Worm (Caenorhabditis elegans) whole organism, young adult: ENCODE measurements around the gene T03G11.9.

Experiments
- B0035.1 ChIP-seq: sonication (generic microtip); optimal IDR thresholded peaks from 2 replicates; lab custom pipeline; 2016; ENCODE audit warnings: missing genetic modification characterization, mild to moderate bottlenecking, missing compliant biosample characterization, missing genotype, missing genetic modification reagents
- F10E7.11 ChIP-seq: sonication (generic microtip); optimal IDR thresholded peaks from 2 replicates; lab custom pipeline; 2017; ENCODE audit warnings: mild to moderate bottlenecking, missing genetic modification characterization, moderate library complexity, missing compliant biosample characterization
- F39B2.1 ChIP-seq: fragments of 200-800 bp; sonication (Bioruptor generic); IDR thresholded peaks from 2 replicates; pipeline ENCODE4 v1.3.6; 2022; ENCODE audit warnings: missing genetic modification reagents, missing genetic modification characterization, missing compliant biosample characterization
- F57A8.1 ChIP-seq: fragments of 200-800 bp; sonication (Bioruptor generic); optimal IDR thresholded peaks from 2 replicates; lab custom pipeline; 2018; ENCODE audit warnings: mild to moderate bottlenecking, missing genetic modification characterization, moderate library complexity, missing compliant biosample characterization
- T07F8.4 ChIP-seq: sonication (generic microtip); optimal IDR thresholded peaks from 2 replicates; lab custom pipeline; 2016; ENCODE audit warnings: mild to moderate bottlenecking, missing genetic modification characterization, moderate library complexity, missing compliant biosample characterization
- Y53F4B.3 ChIP-seq: fragments of 200-800 bp; sonication (Bioruptor generic); IDR thresholded peaks from 2 replicates; pipeline ENCODE4 v1.3.6; 2022; ENCODE audit warnings: missing genetic modification reagents, missing genetic modification characterization, missing compliant biosample characterization
- Y56A3A.18 ChIP-seq: fragments of 200-800 bp; sonication (Bioruptor generic); IDR thresholded peaks from 2 replicates; pipeline ENCODE4 v1.3.6; 2022; ENCODE audit warnings: missing genetic modification reagents, missing genetic modification characterization, missing compliant biosample characterization
- athp-1 ChIP-seq: sonication (generic microtip); optimal IDR thresholded peaks from 2 replicates; lab custom pipeline; 2017; ENCODE audit warnings: mild to moderate bottlenecking, missing genetic modification characterization, missing compliant biosample characterization
- attf-3 ChIP-seq: fragments of 200-800 bp; sonication (Bioruptor generic); conservative IDR thresholded peaks from 2 replicates; pipeline ENCODE4 v1.3.6; 2022; ENCODE audit warnings: missing genetic modification reagents, missing genetic modification characterization, missing compliant biosample characterization
- attf-5 ChIP-seq: fragments of 200-800 bp; sonication (Bioruptor generic); optimal IDR thresholded peaks from 2 replicates; lab custom pipeline; 2018; ENCODE audit warnings: mild to moderate bottlenecking, missing genetic modification characterization, missing compliant biosample characterization
- cebp-2 ChIP-seq: fragments of 200-800 bp; sonication (Bioruptor generic); IDR thresholded peaks from 2 replicates; pipeline ENCODE4 v1.3.6; 2022; ENCODE audit warnings: missing genetic modification characterization, missing compliant biosample characterization
- ceh-27 ChIP-seq: fragments of 200-800 bp; sonication (Bioruptor generic); optimal IDR thresholded peaks from 2 replicates; lab custom pipeline; 2018; ENCODE audit warnings: mild to moderate bottlenecking, missing genetic modification characterization, moderate library complexity, missing compliant biosample characterization
- ceh-40 ChIP-seq: fragments of 200-800 bp; sonication (Bioruptor generic); IDR thresholded peaks from 2 replicates; pipeline ENCODE4 v1.3.6; 2022; ENCODE audit warnings: missing genetic modification characterization, missing compliant biosample characterization
- ceh-91 ChIP-seq: fragments of 200-800 bp; sonication (Bioruptor generic); IDR thresholded peaks from 2 replicates; pipeline ENCODE4 v1.3.6; 2022; ENCODE audit warnings: missing genetic modification reagents, missing genetic modification characterization, missing compliant biosample characterization
- dox-1 ChIP-seq: fragments of 200-800 bp; sonication (Bioruptor generic); IDR thresholded peaks from 2 replicates; pipeline ENCODE4 v1.3.6; 2022; ENCODE audit warnings: missing genetic modification reagents, missing genetic modification characterization, missing compliant biosample characterization
- ets-4 ChIP-seq: fragments of 200-800 bp; sonication (Bioruptor generic); optimal IDR thresholded peaks from 2 replicates; lab custom pipeline; 2018; ENCODE audit warnings: mild to moderate bottlenecking, missing genetic modification characterization, missing compliant biosample characterization
- fkh-3 ChIP-seq: sonication (generic microtip); optimal IDR thresholded peaks from 2 replicates; lab custom pipeline; 2016; ENCODE audit warnings: mild to moderate bottlenecking, missing genetic modification characterization, missing compliant biosample characterization
- hmg-1.2 ChIP-seq: fragments of 200-800 bp; sonication (Bioruptor generic); IDR thresholded peaks from 2 replicates; pipeline ENCODE4 v1.3.6; 2022; ENCODE audit warnings: missing genetic modification reagents, missing genetic modification characterization, missing compliant biosample characterization
- hrde-1 ChIP-seq: sonication (generic microtip); optimal IDR thresholded peaks from 2 replicates; lab custom pipeline; 2016; ENCODE audit warnings: missing genetic modification characterization, mild to moderate bottlenecking, missing compliant biosample characterization, moderate library complexity, missing genotype, missing genetic modification reagents, borderline replicate concordance
- hsf-1 ChIP-seq: fragments of 200-800 bp; sonication (Bioruptor generic); IDR thresholded peaks from 2 replicates; pipeline ENCODE4 v1.3.6; 2022; ENCODE audit warnings: missing genetic modification reagents, missing genetic modification characterization, missing compliant biosample characterization
- let-607 ChIP-seq, 2 experiments: fragments of 200-800 bp in 1 of 2; sonication (Bioruptor generic) in 1 of 2; sonication (generic microtip) in 1 of 2; optimal IDR thresholded peaks; 2 replicates each; lab custom pipeline; 2016 to 2018; ENCODE audit warnings: mild to moderate bottlenecking in 2 of 2, missing compliant biosample characterization in 2 of 2, missing genetic modification characterization in 2 of 2, moderate library complexity in 2 of 2, missing genotype in 1 of 2
- lin-26 ChIP-seq: fragments of 200-800 bp; sonication (Bioruptor generic); IDR thresholded peaks from 2 replicates; pipeline ENCODE4 v1.3.6; 2022; ENCODE audit warnings: missing genetic modification reagents, missing genetic modification characterization, missing compliant biosample characterization
- lin-40 ChIP-seq: sonication (generic microtip); optimal IDR thresholded peaks from 2 replicates; lab custom pipeline; 2016; ENCODE audit warnings: missing genetic modification characterization, mild to moderate bottlenecking, missing compliant biosample characterization, missing genotype, missing genetic modification reagents
- lsl-1 ChIP-seq: fragments of 200-800 bp; sonication (Bioruptor generic); optimal IDR thresholded peaks from 2 replicates; lab custom pipeline; 2018; ENCODE audit warnings: mild to moderate bottlenecking, missing genetic modification characterization, moderate library complexity, missing compliant biosample characterization
- madf-10 ChIP-seq: sonication (generic microtip); optimal IDR thresholded peaks from 2 replicates; lab custom pipeline; 2016; ENCODE audit warnings: mild to moderate bottlenecking, missing genetic modification characterization, missing compliant biosample characterization
- mcd-1 ChIP-seq: fragments of 200-800 bp; sonication (Bioruptor generic); IDR thresholded peaks from 2 replicates; pipeline ENCODE4 v1.3.6; 2022; ENCODE audit warnings: missing genetic modification reagents, missing genetic modification characterization, missing compliant biosample characterization
- mel-28 ChIP-seq: sonication (generic microtip); optimal IDR thresholded peaks from 2 replicates; lab custom pipeline; 2016; ENCODE audit warnings: borderline replicate concordance, mild to moderate bottlenecking, missing genetic modification characterization, missing compliant biosample characterization
- mes-4 ChIP-seq: sonication (generic microtip); optimal IDR thresholded peaks from 2 replicates; lab custom pipeline; 2016; ENCODE audit warnings: missing genotype, missing genetic modification characterization, missing compliant biosample characterization
- nfya-1 ChIP-seq: sonication (generic microtip); optimal IDR thresholded peaks from 2 replicates; lab custom pipeline; 2017; ENCODE audit warnings: antibody characterized with exemption, missing compliant biosample characterization, missing genetic modification characterization, borderline replicate concordance; ENCODE audit not compliant: insufficient read depth
- nfyb-1 ChIP-seq: fragments of 200-800 bp; sonication (Bioruptor generic); IDR thresholded peaks from 2 replicates; pipeline ENCODE4 v1.3.6; 2022; ENCODE audit warnings: missing genetic modification reagents, missing genetic modification characterization, missing compliant biosample characterization
- nhr-120 ChIP-seq: fragments of 200-800 bp; sonication (Bioruptor generic); IDR thresholded peaks from 2 replicates; pipeline ENCODE4 v1.3.6; 2022; ENCODE audit warnings: missing genetic modification characterization, missing compliant biosample characterization
- nhr-27 ChIP-seq: fragments of 200-800 bp; sonication (Bioruptor generic); optimal IDR thresholded peaks from 2 replicates; lab custom pipeline; 2018; ENCODE audit warnings: mild to moderate bottlenecking, missing genetic modification characterization, moderate library complexity, missing compliant biosample characterization
- nhr-80 ChIP-seq: sonication (generic microtip); optimal IDR thresholded peaks from 2 replicates; lab custom pipeline; 2016; ENCODE audit warnings: missing genetic modification characterization, missing compliant biosample characterization
- pbrm-1 ChIP-seq: fragments of 200-800 bp; sonication (Bioruptor generic); IDR thresholded peaks from 2 replicates; pipeline ENCODE4 v1.3.6; 2022; ENCODE audit warnings: missing genetic modification reagents, missing genetic modification characterization, missing compliant biosample characterization
- pha-4 ChIP-seq: fragments of 150-350 bp; sonication (generic microtip); optimal IDR thresholded peaks from 2 replicates; lab custom pipeline; 2014; ENCODE audit warnings: missing biosample characterization, missing genetic modification reagents, missing genetic modification characterization
- rcor-1 ChIP-seq: fragments of 200-800 bp; sonication (Bioruptor generic); IDR thresholded peaks from 2 replicates; pipeline ENCODE4 v1.3.6; 2022; ENCODE audit warnings: missing genetic modification reagents, missing genetic modification characterization, missing compliant biosample characterization
- sea-2 ChIP-seq: fragments of 200-800 bp; sonication (Bioruptor generic); IDR thresholded peaks from 2 replicates; pipeline ENCODE4 v1.3.6; 2022; ENCODE audit warnings: missing genetic modification characterization, missing compliant biosample characterization
- snpc-4 ChIP-seq, 5 experiments: fragments of 150-350 bp in 1 of 5; sonication (generic microtip) in 4 of 5; optimal IDR thresholded peaks; 2 replicates each; lab custom pipeline; 2014 to 2018; ENCODE audit warnings: missing genetic modification characterization in 5 of 5, missing biosample characterization in 3 of 5, antibody characterized with exemption in 2 of 5, mild to moderate bottlenecking in 2 of 5, missing compliant biosample characterization in 2 of 5, missing genotype in 2 of 5, moderate library complexity in 2 of 5, missing genetic modification reagents in 1 of 5
- somi-1 ChIP-seq: fragments of 200-800 bp; sonication (Bioruptor generic); optimal IDR thresholded peaks from 2 replicates; lab custom pipeline; 2018; ENCODE audit warnings: mild to moderate bottlenecking, missing genetic modification characterization, missing compliant biosample characterization
- sptf-2 ChIP-seq: fragments of 200-800 bp; sonication (Bioruptor generic); optimal IDR thresholded peaks from 2 replicates; lab custom pipeline; 2018; ENCODE audit warnings: mild to moderate bottlenecking, missing genetic modification characterization, missing compliant biosample characterization
- tbx-9 ChIP-seq: sonication (generic microtip); optimal IDR thresholded peaks from 2 replicates; lab custom pipeline; 2016; ENCODE audit warnings: borderline replicate concordance, missing genetic modification characterization, inconsistent platforms, missing compliant biosample characterization
- xnd-1 ChIP-seq: sonication (generic microtip); optimal IDR thresholded peaks from 2 replicates; lab custom pipeline; 2016; ENCODE audit warnings: missing genotype, missing genetic modification reagents, missing genetic modification characterization, missing compliant biosample characterization
- zfh-2 ChIP-seq: fragments of 200-800 bp; sonication (Bioruptor generic); conservative IDR thresholded peaks from 2 replicates; pipeline ENCODE4 v1.3.6; 2022; ENCODE audit warnings: missing genetic modification reagents, missing genetic modification characterization, missing compliant biosample characterization

The T03G11.9 gene

ce11 chrX:5205561-5205960 lies 21.5 kb downstream of the T03G11.9 start, which contains the start of gene H28G03.2:
H28G03.2 (plus strand) TSS chrX:5205760.
- no peak for TF ChIP-seq hrde-1 (tag; lab: Kevin White, UChicago)
- TF ChIP-seq lsl-1 (GFP tag; lab: Kevin White, UChicago) = no peak
- no peak for TF ChIP-seq athp-1 (tag; lab: Kevin White, UChicago)
- TF ChIP-seq attf-5 (GFP tag; lab: Kevin White, UChicago) = peak; percentile 29
- TF ChIP-seq lin-40 (tag; lab: Kevin White, UChicago) = no peak
- no peak for TF ChIP-seq T07F8.4 (tag; lab: Kevin White, UChicago)
- no peak for TF ChIP-seq B0035.1 (tag; lab: Kevin White, UChicago)
- TF ChIP-seq tbx-9 = no peak
- TF ChIP-seq madf-10 (tag; lab: Kevin White, UChicago) = no peak
- no peak for TF ChIP-seq let-607 (tag; optimal IDR thresholded peaks at IDR 0.05; lab: Kevin White, UChicago)
- peak; percentile 40 for TF ChIP-seq ceh-27 (GFP tag; lab: Kevin White, UChicago)
- TF ChIP-seq mes-4 = no peak
- no peak for TF ChIP-seq cebp-2 (GFP tag; lab: Robert Waterston, UW)
- no peak for TF ChIP-seq nhr-120 (GFP tag; lab: Robert Waterston, UW)
- TF ChIP-seq mel-28 = no peak
- TF ChIP-seq Y53F4B.3 (GFP tag; lab: Robert Waterston, UW) = no peak
- TF ChIP-seq ceh-91 = no peak
- no peak for TF ChIP-seq nfyb-1 (GFP tag; lab: Robert Waterston, UW)
- no peak for TF ChIP-seq mcd-1 (GFP tag; lab: Robert Waterston, UW)
- no peak for TF ChIP-seq somi-1 (GFP tag; lab: Kevin White, UChicago)
- TF ChIP-seq attf-3 (GFP tag; lab: Robert Waterston, UW) = no peak
- no peak for TF ChIP-seq hsf-1
- no peak for TF ChIP-seq nhr-27 (tag; lab: Kevin White, UChicago)
- no peak for TF ChIP-seq ceh-40 (GFP tag; lab: Robert Waterston, UW)
- no peak for TF ChIP-seq sea-2 (GFP tag; lab: Robert Waterston, UW)
- TF ChIP-seq hmg-1.2 = peak; percentile 59; the same call in 1 of the 2 replicates
- TF ChIP-seq lin-26 (GFP tag; lab: Robert Waterston, UW) = no peak
- no peak for TF ChIP-seq pbrm-1 (GFP tag; lab: Robert Waterston, UW)
- TF ChIP-seq nhr-80 = peak; percentile 39
- no peak for TF ChIP-seq pha-4
- no peak for TF ChIP-seq snpc-4 (GFP tag; optimal IDR thresholded peaks at IDR 0.05; lab: Kevin White, UChicago)
- no peak for TF ChIP-seq snpc-4 (tag; optimal IDR thresholded peaks at IDR 0.05; lab: Kevin White, UChicago)
- TF ChIP-seq fkh-3 (tag; lab: Kevin White, UChicago) = no peak
- TF ChIP-seq F39B2.1 = no peak
- no peak for TF ChIP-seq ets-4 (GFP tag; lab: Kevin White, UChicago)
- TF ChIP-seq Y56A3A.18 (GFP tag; lab: Robert Waterston, UW) = no peak
- no peak for TF ChIP-seq xnd-1 (tag; lab: Kevin White, UChicago)
- no peak for TF ChIP-seq nfya-1 (tag; lab: Kevin White, UChicago)
- no peak for TF ChIP-seq F57A8.1 (GFP tag; lab: Kevin White, UChicago)
- TF ChIP-seq F10E7.11 = no peak
- TF ChIP-seq zfh-2 (GFP tag; lab: Robert Waterston, UW) = peak; percentile 82
- TF ChIP-seq rcor-1 (GFP tag; lab: Robert Waterston, UW) = no peak
- TF ChIP-seq sptf-2 (GFP tag; lab: Kevin White, UChicago) = no peak
- TF ChIP-seq dox-1 (GFP tag; lab: Robert Waterston, UW) = peak; percentile 52
